Fruit fly (Drosophila melanogaster) whole organism, prepupa: ENCODE measurements around the gene E23.

Source experiments
- Blimp-1 ChIP-seq: fragments of 200-800 bp; sonication (Bioruptor generic); optimal IDR thresholded peaks from 3 replicates; lab custom pipeline; 2017; ENCODE audit warnings: missing biosample characterization, missing genetic modification characterization, mild to moderate bottlenecking, moderate library complexity, missing genetic modification reagents
- CG10631 ChIP-seq: fragments of 200-800 bp; sonication (Bioruptor generic); optimal IDR thresholded peaks from 2 replicates; lab custom pipeline; 2016; ENCODE audit warnings: missing biosample characterization, missing genetic modification characterization
- CG10669 ChIP-seq: fragments of 200-800 bp; sonication (Bioruptor generic); optimal IDR thresholded peaks from 3 replicates; lab custom pipeline; 2018; ENCODE audit warnings: missing biosample characterization, mild to moderate bottlenecking, missing genetic modification characterization, moderate library complexity
- CG11902 ChIP-seq: fragments of 200-800 bp; sonication (Bioruptor generic); optimal IDR thresholded peaks from 3 replicates; lab custom pipeline; 2016; ENCODE audit warnings: missing biosample characterization, missing genetic modification characterization
- CG15336 ChIP-seq: fragments of 200-800 bp; sonication (Bioruptor generic); IDR thresholded peaks from 2 replicates; pipeline ENCODE4 v1.3.6; 2022; ENCODE audit warnings: missing biosample characterization, missing genetic modification characterization
- CG1621 ChIP-seq: fragments of 200-800 bp; sonication (Bioruptor generic); optimal IDR thresholded peaks from 3 replicates; lab custom pipeline; 2018; ENCODE audit warnings: missing biosample characterization, mild to moderate bottlenecking, missing genetic modification characterization
- CG3032 ChIP-seq: fragments of 200-800 bp; optimal IDR thresholded peaks from 2 replicates; lab custom pipeline; 2019; ENCODE audit warnings: missing biosample characterization, mild to moderate bottlenecking, missing genetic modification characterization, moderate library complexity
- CG32006 ChIP-seq: fragments of 200-800 bp; sonication (Bioruptor generic); optimal IDR thresholded peaks from 3 replicates; lab custom pipeline; 2017; ENCODE audit warnings: missing biosample characterization, mild to moderate bottlenecking, missing genetic modification characterization
- CG34406 ChIP-seq: fragments of 200-800 bp; sonication (Bioruptor generic); optimal IDR thresholded peaks from 3 replicates; lab custom pipeline; 2016; ENCODE audit warnings: missing biosample characterization, missing genetic modification characterization
- CG3919 ChIP-seq: fragments of 200-800 bp; sonication (Bioruptor generic); optimal IDR thresholded peaks from 3 replicates; lab custom pipeline; 2016; ENCODE audit warnings: missing biosample characterization, missing genetic modification characterization
- CG4318 ChIP-seq: fragments of 200-800 bp; sonication (Bioruptor generic); optimal IDR thresholded peaks from 3 replicates; lab custom pipeline; 2017; ENCODE audit warnings: missing biosample characterization, mild to moderate bottlenecking, missing genetic modification characterization
- CG6163 ChIP-seq: fragments of 200-800 bp; sonication (Bioruptor generic); IDR thresholded peaks from 3 replicates; pipeline ENCODE4 v1.3.6; 2022; ENCODE audit warnings: missing biosample characterization, missing genetic modification characterization
- CG6792 ChIP-seq: fragments of 200-800 bp; sonication (Bioruptor generic); optimal IDR thresholded peaks from 3 replicates; lab custom pipeline; 2016; ENCODE audit warnings: missing biosample characterization, missing genetic modification characterization
- CG6808 ChIP-seq: fragments of 200-800 bp; sonication (Bioruptor generic); optimal IDR thresholded peaks from 3 replicates; lab custom pipeline; 2017; ENCODE audit warnings: missing biosample characterization, missing genetic modification characterization, mild to moderate bottlenecking, moderate library complexity, missing genetic modification reagents
- CG6854 ChIP-seq: fragments of 200-800 bp; sonication (Bioruptor generic); optimal IDR thresholded peaks from 2 replicates; lab custom pipeline; 2017; ENCODE audit warnings: missing biosample characterization, mild to moderate bottlenecking, missing genetic modification characterization
- CG7368 ChIP-seq: fragments of 200-800 bp; sonication (Bioruptor generic); optimal IDR thresholded peaks from 3 replicates; lab custom pipeline; 2016; ENCODE audit warnings: missing biosample characterization, missing genetic modification characterization
- CG8119 ChIP-seq: fragments of 200-800 bp; sonication (Bioruptor generic); IDR thresholded peaks from 3 replicates; pipeline ENCODE4 v1.3.6; 2022; ENCODE audit warnings: missing biosample characterization, missing genetic modification characterization
- CG8319 ChIP-seq: fragments of 200-800 bp; sonication (Bioruptor generic); optimal IDR thresholded peaks from 3 replicates; lab custom pipeline; 2016; ENCODE audit warnings: missing biosample characterization, missing genetic modification characterization
- CG9139 ChIP-seq: fragments of 200-800 bp; sonication (Bioruptor generic); optimal IDR thresholded peaks from 3 replicates; lab custom pipeline; 2017; ENCODE audit warnings: missing biosample characterization, mild to moderate bottlenecking, missing genetic modification characterization
- Eip75B ChIP-seq: fragments of 200-800 bp; sonication (Bioruptor generic); optimal IDR thresholded peaks from 3 replicates; lab custom pipeline; 2016; ENCODE audit warnings: missing biosample characterization, missing genetic modification characterization
- Eip78C ChIP-seq: fragments of 200-800 bp; sonication (Bioruptor generic); peaks from one replicate; lab custom pipeline; 2016; ENCODE audit warnings: missing biosample characterization, missing genetic modification characterization
- Eip93F ChIP-seq: fragments of 200-800 bp; sonication (Bioruptor generic); optimal IDR thresholded peaks from 2 replicates; lab custom pipeline; 2016; ENCODE audit warnings: missing biosample characterization, mild to moderate bottlenecking, missing genetic modification characterization
- Ets21C ChIP-seq: fragments of 200-800 bp; sonication (Bioruptor generic); optimal IDR thresholded peaks from 3 replicates; lab custom pipeline; 2016; ENCODE audit warnings: missing biosample characterization, missing genetic modification characterization
- Ets96B ChIP-seq: fragments of 200-800 bp; optimal IDR thresholded peaks from 2 replicates; lab custom pipeline; 2019; ENCODE audit warnings: missing biosample characterization, mild to moderate bottlenecking, missing genetic modification characterization, moderate library complexity
- Gug ChIP-seq: fragments of 200-800 bp; sonication (Bioruptor generic); IDR thresholded peaks from 2 replicates; pipeline ENCODE4 v1.3.6; 2022; ENCODE audit warnings: missing biosample characterization, missing genetic modification characterization
- Hr38 ChIP-seq: sonication (Bioruptor generic); optimal IDR thresholded peaks from 2 replicates; lab custom pipeline; 2016; ENCODE audit warnings: missing biosample characterization, missing genetic modification characterization
- Hr39 ChIP-seq: fragments of 200-800 bp; sonication (Bioruptor generic); optimal IDR thresholded peaks from 2 replicates; lab custom pipeline; 2016; ENCODE audit warnings: missing biosample characterization, missing genetic modification characterization
- Hr4 ChIP-seq: fragments of 200-800 bp; sonication (Bioruptor generic); optimal IDR thresholded peaks from 3 replicates; lab custom pipeline; 2016; ENCODE audit warnings: missing biosample characterization, missing genetic modification characterization
- Lpt ChIP-seq: fragments of 200-800 bp; sonication (Bioruptor generic); optimal IDR thresholded peaks from 3 replicates; lab custom pipeline; 2016; ENCODE audit warnings: missing biosample characterization, missing genetic modification characterization
- Met ChIP-seq: fragments of 200-800 bp; sonication (Bioruptor generic); optimal IDR thresholded peaks from 3 replicates; lab custom pipeline; 2016; ENCODE audit warnings: missing biosample characterization, missing genetic modification characterization
- OdsH ChIP-seq: fragments of 200-800 bp; sonication (Bioruptor generic); optimal IDR thresholded peaks from 3 replicates; lab custom pipeline; 2016; ENCODE audit warnings: missing biosample characterization, missing genetic modification characterization
- Smox ChIP-seq: fragments of 200-800 bp; sonication (Bioruptor generic); optimal IDR thresholded peaks from 3 replicates; lab custom pipeline; 2016; ENCODE audit warnings: missing biosample characterization, missing genetic modification characterization
- Sox102F ChIP-seq: fragments of 200-800 bp; sonication (Bioruptor generic); optimal IDR thresholded peaks from 2 replicates; lab custom pipeline; 2016; ENCODE audit warnings: missing biosample characterization, mild to moderate bottlenecking, missing genetic modification characterization
- Sox14 ChIP-seq: fragments of 200-800 bp; sonication (Bioruptor generic); optimal IDR thresholded peaks from 3 replicates; lab custom pipeline; 2016; ENCODE audit warnings: missing biosample characterization, missing genetic modification characterization
- Sox15 ChIP-seq: fragments of 200-800 bp; sonication (Bioruptor generic); optimal IDR thresholded peaks from 3 replicates; lab custom pipeline; 2016; ENCODE audit warnings: missing biosample characterization, missing genetic modification characterization
- achi ChIP-seq: fragments of 200-800 bp; sonication (Bioruptor generic); optimal IDR thresholded peaks from 3 replicates; lab custom pipeline; 2016; ENCODE audit warnings: missing biosample characterization, missing genetic modification characterization
- cyc ChIP-seq: fragments of 200-800 bp; sonication (Bioruptor generic); optimal IDR thresholded peaks from 3 replicates; lab custom pipeline; 2016; ENCODE audit warnings: missing biosample characterization, missing genetic modification characterization
- dac ChIP-seq: fragments of 200-800 bp; sonication (Bioruptor generic); optimal IDR thresholded peaks from 2 replicates; lab custom pipeline; 2017; ENCODE audit warnings: missing biosample characterization, mild to moderate bottlenecking, missing genetic modification characterization
- dsx ChIP-seq: fragments of 200-800 bp; optimal IDR thresholded peaks from 3 replicates; lab custom pipeline; 2019; ENCODE audit warnings: missing biosample characterization, mild to moderate bottlenecking, missing genetic modification characterization, moderate library complexity; ENCODE audit not compliant: poor library complexity, severe bottlenecking
- eg ChIP-seq: fragments of 200-800 bp; sonication (Bioruptor generic); IDR thresholded peaks from 3 replicates; pipeline ENCODE4 v1.3.6; 2022; ENCODE audit warnings: missing biosample characterization, missing genetic modification characterization
- esn ChIP-seq: fragments of 200-800 bp; sonication (Bioruptor generic); optimal IDR thresholded peaks from 2 replicates; lab custom pipeline; 2016; ENCODE audit warnings: missing biosample characterization, mild to moderate bottlenecking, missing genetic modification characterization, moderate library complexity
- fd59A ChIP-seq: fragments of 200-800 bp; sonication (Bioruptor generic); optimal IDR thresholded peaks from 2 replicates; lab custom pipeline; 2017; ENCODE audit warnings: missing biosample characterization, mild to moderate bottlenecking, missing genetic modification characterization, missing genetic modification reagents
- fd85E ChIP-seq: fragments of 200-800 bp; sonication (Bioruptor generic); optimal IDR thresholded peaks from 3 replicates; lab custom pipeline; 2016; ENCODE audit warnings: missing biosample characterization, missing genetic modification characterization
- fkh ChIP-seq: fragments of 200-800 bp; sonication (Bioruptor generic); optimal IDR thresholded peaks from 3 replicates; lab custom pipeline; 2017; ENCODE audit warnings: missing biosample characterization, mild to moderate bottlenecking, missing genetic modification characterization, moderate library complexity
- lz ChIP-seq: fragments of 200-800 bp; sonication (Bioruptor generic); optimal IDR thresholded peaks from 3 replicates; lab custom pipeline; 2016; ENCODE audit warnings: missing biosample characterization, missing genetic modification characterization
- net ChIP-seq: fragments of 200-800 bp; sonication (Bioruptor generic); optimal IDR thresholded peaks from 3 replicates; lab custom pipeline; 2016; ENCODE audit warnings: missing biosample characterization, missing genetic modification characterization
- ss ChIP-seq, 2 experiments: fragments of 200-800 bp; sonication (Bioruptor generic); optimal IDR thresholded peaks; 2 replicates in 1 of 2; 3 replicates in 1 of 2; lab custom pipeline; 2017 to 2018; ENCODE audit warnings: mild to moderate bottlenecking in 2 of 2, missing biosample characterization in 2 of 2, missing genetic modification characterization in 2 of 2, moderate library complexity in 1 of 2
- svp ChIP-seq: fragments of 200-800 bp; sonication (Bioruptor generic); peaks from one replicate; lab custom pipeline; 2016; ENCODE audit warnings: missing biosample characterization, missing genetic modification characterization
- topi ChIP-seq: fragments of 200-800 bp; sonication (Bioruptor generic); optimal IDR thresholded peaks from 3 replicates; lab custom pipeline; 2016; ENCODE audit warnings: missing biosample characterization, missing genetic modification characterization
- vri ChIP-seq: fragments of 200-800 bp; sonication (Bioruptor generic); optimal IDR thresholded peaks from 3 replicates; lab custom pipeline; 2016; ENCODE audit warnings: missing biosample characterization, mild to moderate bottlenecking, missing genetic modification characterization

The E23 gene

DNA sequence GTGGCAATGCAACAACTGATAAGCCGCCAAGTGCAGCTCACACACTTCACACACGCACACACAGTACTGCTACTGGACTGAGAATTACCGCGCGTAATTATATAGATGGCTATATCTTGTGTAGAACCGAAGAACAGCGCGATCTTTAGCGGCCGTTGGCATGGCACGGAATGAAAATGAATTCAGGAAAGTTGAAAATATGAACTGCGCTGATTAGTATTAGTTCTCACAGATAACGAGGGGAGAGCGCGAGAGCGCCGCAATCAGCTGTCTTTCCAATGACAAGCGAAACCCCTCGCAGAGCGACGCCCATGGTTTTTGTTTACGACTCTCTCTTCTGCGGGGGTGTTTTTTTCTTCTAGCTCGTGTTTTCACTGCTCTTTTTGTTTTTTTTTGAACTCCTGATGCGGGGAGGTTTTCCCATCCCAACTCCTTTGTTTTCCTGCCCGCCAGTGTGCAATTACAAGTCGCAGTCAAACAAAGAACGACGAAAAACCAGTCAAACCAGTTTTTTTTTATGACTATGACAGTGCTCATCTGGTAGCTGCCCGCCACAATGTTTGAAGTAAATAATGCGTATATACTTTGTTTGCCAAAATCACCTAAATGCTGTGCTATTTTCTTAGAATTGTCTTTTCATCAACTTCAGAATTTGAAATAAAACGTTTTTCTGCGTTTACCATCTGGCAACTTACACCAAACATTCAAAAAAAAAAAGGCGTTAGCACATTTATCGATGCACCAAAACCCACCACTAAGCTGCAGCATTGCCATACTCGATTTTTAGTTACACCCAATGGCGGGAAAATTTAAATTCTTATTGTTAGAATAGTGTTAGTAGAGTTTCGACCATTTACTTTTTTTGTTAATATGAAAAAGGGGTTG, 51.4 kb downstream of the E23 start, which contains the start of gene CG9663:
Gene CG9663, minus strand, starts transcription at position 173 of the 885 bp plus-strand sequence.
- peak; percentile 61 for TF ChIP-seq fd59A
- peak; percentile 73 for TF ChIP-seq Lpt (GFP tag; lab: Kevin White, UChicago)
- TF ChIP-seq dac = peak; percentile 62
- TF ChIP-seq Eip78C = peak; percentile 91
- peak; percentile 73 for TF ChIP-seq lz (GFP tag; lab: Kevin White, UChicago)
- TF ChIP-seq CG3919 = peak; percentile 82
- TF ChIP-seq fd85E = peak; percentile 29
- TF ChIP-seq Hr4 = peak; percentile 29
- TF ChIP-seq topi (GFP tag; lab: Kevin White, UChicago) = peak; percentile 74
- TF ChIP-seq achi = peak; percentile 73
- peak; percentile 57 for TF ChIP-seq OdsH (GFP tag; lab: Kevin White, UChicago)
- TF ChIP-seq CG10631 (GFP tag; lab: Kevin White, UChicago) = peak; percentile 65
- peak; percentile 66 for TF ChIP-seq Met
- peak; percentile 90 for TF ChIP-seq CG6808
- TF ChIP-seq CG11902 = peak; percentile 42
- peak; percentile 88 to 92 for TF ChIP-seq ss (GFP tag; optimal IDR thresholded peaks at IDR 0.05; lab: Kevin White, UChicago)
- TF ChIP-seq CG6792 (GFP tag; lab: Kevin White, UChicago) = peak; percentile 80
- peak; percentile 76 for TF ChIP-seq vri (GFP tag; lab: Kevin White, UChicago)
- peak; percentile 70 for TF ChIP-seq Ets96B
- peak; percentile 80; the same call in 2 of the 3 replicates for TF ChIP-seq eg (GFP tag; lab: Robert Waterston, UW)
- peak; percentile 59 for TF ChIP-seq Hr39 (GFP tag; lab: Kevin White, UChicago)
- TF ChIP-seq CG3032 = peak; percentile 77
- TF ChIP-seq Smox (GFP tag; lab: Kevin White, UChicago) = peak; percentile 62
- TF ChIP-seq svp (GFP tag; lab: Kevin White, UChicago) = peak; percentile 93
- TF ChIP-seq Gug = 0 out of 2 replicates have a peak, but pooled peaks have one; percentile 9
- peak; percentile 70 for TF ChIP-seq CG15336
- TF ChIP-seq Sox14 = peak; percentile 86
- peak; percentile 86 for TF ChIP-seq CG6163
- peak; percentile 55 for TF ChIP-seq Eip93F
- peak; percentile 54 for TF ChIP-seq Ets21C (GFP tag; lab: Kevin White, UChicago)
- peak; percentile 72 for TF ChIP-seq esn (GFP tag; lab: Kevin White, UChicago)
- TF ChIP-seq Hr38 (GFP tag; lab: Kevin White, UChicago) = no peak
- peak; percentile 38 for TF ChIP-seq CG34406 (GFP tag; lab: Kevin White, UChicago)
- peak; percentile 71 for TF ChIP-seq dsx
- TF ChIP-seq CG10669 (GFP tag; lab: Kevin White, UChicago) = peak; percentile 72
- TF ChIP-seq Sox102F (GFP tag; lab: Kevin White, UChicago) = peak; percentile 80
- TF ChIP-seq CG7368 = peak; percentile 76
- peak; percentile 33 for TF ChIP-seq Blimp-1 (GFP tag; lab: Kevin White, UChicago)
- peak; percentile 59 for TF ChIP-seq CG8319 (GFP tag; lab: Kevin White, UChicago)
- peak; percentile 88 for TF ChIP-seq CG9139
- TF ChIP-seq CG1621 = peak; percentile 53
- TF ChIP-seq CG4318 (GFP tag; lab: Kevin White, UChicago) = peak; percentile 22
- TF ChIP-seq fkh (GFP tag; lab: Kevin White, UChicago) = peak; percentile 76
- TF ChIP-seq CG32006 = peak; percentile 52
- peak; percentile 65 for TF ChIP-seq cyc
- peak; percentile 54 for TF ChIP-seq Sox15 (GFP tag; lab: Kevin White, UChicago)
- TF ChIP-seq net (GFP tag; lab: Kevin White, UChicago) = peak; percentile 83
- TF ChIP-seq CG6854 (GFP tag; lab: Kevin White, UChicago) = peak; percentile 73
- peak; percentile 73 for TF ChIP-seq Eip75B (GFP tag; lab: Kevin White, UChicago)
- peak; percentile 85 for TF ChIP-seq CG8119 (GFP tag; lab: Robert Waterston, UW)
